Worm (Caenorhabditis elegans): Measurements from ENCODE around the gene C49H3.4.

ce11 chrIV:7903359-7903758 lies 11.7 kb upstream of the C49H3.4 start, which contains the start of gene C49H3.6:
- peak in 1 of 3 experiments; percentile 63 for TF ChIP-seq lin-35 (GFP tag; optimal IDR thresholded peaks at IDR 0.05)
- no peak for TF ChIP-seq gei-17 (GFP tag; optimal IDR thresholded peaks at IDR 0.05)
- no peak for TF ChIP-seq ztf-6 (GFP tag; IDR thresholded peaks at IDR 0.05)
- no peak for TF ChIP-seq unc-62 (GFP tag; optimal IDR thresholded peaks at IDR 0.05)
- no peak for TF ChIP-seq Y67H2A.10 (GFP tag; conservative IDR thresholded peaks at IDR 0.05)
- TF ChIP-seq lin-54 (GFP tag; optimal IDR thresholded peaks at IDR 0.05) = no peak
- no peak for TF ChIP-seq nhr-179 (tag; optimal IDR thresholded peaks at IDR 0.05)
- no peak for TF ChIP-seq F10E7.11 (tag; optimal IDR thresholded peaks at IDR 0.05)
- TF ChIP-seq F57A8.1 (GFP tag; optimal IDR thresholded peaks at IDR 0.05) = no peak
- TF ChIP-seq efl-1 (GFP tag; optimal IDR thresholded peaks at IDR 0.05) = no peak
- no peak for TF ChIP-seq madf-8 (GFP tag; conservative IDR thresholded peaks at IDR 0.05)
- TF ChIP-seq Y95B8A.8 (GFP tag; IDR thresholded peaks at IDR 0.05) = no peak
- no peak for TF ChIP-seq ccch-3 (GFP tag; optimal IDR thresholded peaks at IDR 0.05)
